Worm (Caenorhabditis elegans) whole organism, L2 larva: Measurements from ENCODE around the gene F08F1.3.

Source experiments
- R02D3.7 ChIP-seq: fragments of 150-350 bp; optimal IDR thresholded peaks from 2 replicates; lab custom pipeline; 2014; ENCODE audit warnings: missing biosample characterization, missing genetic modification characterization
- ceh-16 ChIP-seq: fragments of 150-350 bp; optimal IDR thresholded peaks from 2 replicates; lab custom pipeline; 2014; ENCODE audit warnings: missing biosample characterization, missing genetic modification characterization
- lsy-2 ChIP-seq, 2 experiments: fragments of 150-350 bp in 1 of 2; sonication (generic microtip) in 1 of 2; optimal IDR thresholded peaks; 2 replicates each; lab custom pipeline; 2014 to 2017; ENCODE audit warnings: missing biosample characterization in 2 of 2, missing genetic modification characterization in 2 of 2
- mbf-1 ChIP-seq: sonication (generic microtip); optimal IDR thresholded peaks from 2 replicates; lab custom pipeline; 2017; ENCODE audit warnings: missing biosample characterization, missing genetic modification characterization
- nhr-11 ChIP-seq: fragments of 150-350 bp; optimal IDR thresholded peaks from 2 replicates; lab custom pipeline; 2014; ENCODE audit warnings: missing biosample characterization, missing genetic modification characterization
- nhr-129 ChIP-seq: fragments of 150-350 bp; optimal IDR thresholded peaks from 2 replicates; lab custom pipeline; 2014; ENCODE audit warnings: missing biosample characterization, missing genetic modification characterization
- nhr-77 ChIP-seq: fragments of 150-350 bp; optimal IDR thresholded peaks from 2 replicates; lab custom pipeline; 2014; ENCODE audit warnings: missing biosample characterization, missing genetic modification characterization
- sma-9 ChIP-seq, 2 experiments: fragments of 150-350 bp in 1 of 2; sonication (generic microtip) in 1 of 2; optimal IDR thresholded peaks; 2 replicates each; lab custom pipeline; 2014 to 2016; ENCODE audit warnings: missing genetic modification characterization in 2 of 2, mild to moderate bottlenecking in 1 of 2, missing biosample characterization in 1 of 2, missing compliant biosample characterization in 1 of 2, missing genetic modification reagents in 1 of 2, moderate library complexity in 1 of 2
- snpc-4 ChIP-seq: fragments of 150-350 bp; optimal IDR thresholded peaks from 2 replicates; lab custom pipeline; 2014; ENCODE audit warnings: missing biosample characterization, missing genetic modification characterization

- TF ChIP-seq lsy-2 (tag; optimal IDR thresholded peaks at IDR 0.05; lab: Kevin White, UChicago) (no peak), nhr-77 (no peak), R02D3.7 (tag; lab: Kevin White, UChicago) (no peak), mbf-1 (no peak), nhr-129 (tag; lab: Kevin White, UChicago) (no peak), nhr-11 (tag; lab: Kevin White, UChicago) (no peak), snpc-4 (tag; lab: Kevin White, UChicago) (no peak), ceh-16 (tag; lab: Kevin White, UChicago) (no peak), sma-9 (GFP tag; optimal IDR thresholded peaks at IDR 0.05; lab: Kevin White, UChicago) (no peak), sma-9 (tag; optimal IDR thresholded peaks at IDR 0.05; lab: Kevin White, UChicago) (no peak)
These were observed 37.1 kb upstream of the F08F1.3 start for ce11 chrX:8391505-8391904.
